Worm (Caenorhabditis elegans) whole organism, early embryonic: Measurements from ENCODE around the gene T07A9.15.

Source experiments
- B0310.2 ChIP-seq: sonication (generic microtip); optimal IDR thresholded peaks from 2 replicates; lab custom pipeline; 2016; ENCODE audit warnings: mild to moderate bottlenecking, missing genetic modification characterization, missing compliant biosample characterization
- F13C5.2 ChIP-seq: sonication (generic microtip); optimal IDR thresholded peaks from 2 replicates; lab custom pipeline; 2017; ENCODE audit warnings: mild to moderate bottlenecking, missing genetic modification characterization, inconsistent platforms, missing compliant biosample characterization
- aly-1 ChIP-seq: sonication (generic microtip); optimal IDR thresholded peaks from 2 replicates; lab custom pipeline; 2016; ENCODE audit warnings: missing genetic modification characterization, missing compliant biosample characterization
- ama-1 ChIP-seq: fragments of 150-350 bp; optimal IDR thresholded peaks from 2 replicates; lab custom pipeline; 2014
- flt-1 ChIP-seq: fragments of 200-800 bp; sonication (Bioruptor generic); IDR thresholded peaks from 2 replicates; pipeline ENCODE4 v1.3.6; 2022; ENCODE audit warnings: missing genetic modification characterization, missing compliant biosample characterization
- hmbx-1 ChIP-seq: sonication (generic microtip); optimal IDR thresholded peaks from 2 replicates; lab custom pipeline; 2016; ENCODE audit warnings: mild to moderate bottlenecking, missing genetic modification characterization, missing compliant biosample characterization
- hmg-4 ChIP-seq: fragments of 200-800 bp; sonication (Bioruptor generic); optimal IDR thresholded peaks from 2 replicates; lab custom pipeline; 2018; ENCODE audit warnings: mild to moderate bottlenecking, missing genetic modification characterization, missing compliant biosample characterization
- hnd-1 ChIP-seq: sonication (generic microtip); optimal IDR thresholded peaks from 2 replicates; lab custom pipeline; 2016; ENCODE audit warnings: missing genetic modification characterization, missing compliant biosample characterization
- scrt-1 ChIP-seq: fragments of 200-800 bp; sonication (Bioruptor generic); IDR thresholded peaks from 2 replicates; pipeline ENCODE4 v1.3.6; 2022; ENCODE audit warnings: missing genetic modification characterization, missing compliant biosample characterization
- sea-1 ChIP-seq: fragments of 200-800 bp; sonication (Bioruptor generic); conservative IDR thresholded peaks from 2 replicates; pipeline ENCODE4 v1.3.6; 2022; ENCODE audit warnings: missing genetic modification characterization, missing compliant biosample characterization
- tbx-11 ChIP-seq: fragments of 200-800 bp; sonication (Bioruptor generic); IDR thresholded peaks from 2 replicates; pipeline ENCODE4 v1.3.6; 2022; ENCODE audit warnings: missing genetic modification characterization, missing compliant biosample characterization
- tbx-37 ChIP-seq: fragments of 200-800 bp; sonication (Bioruptor generic); conservative IDR thresholded peaks from 2 replicates; pipeline ENCODE4 v1.3.6; 2022; ENCODE audit warnings: missing genetic modification reagents, missing genetic modification characterization, missing compliant biosample characterization

DNA sequence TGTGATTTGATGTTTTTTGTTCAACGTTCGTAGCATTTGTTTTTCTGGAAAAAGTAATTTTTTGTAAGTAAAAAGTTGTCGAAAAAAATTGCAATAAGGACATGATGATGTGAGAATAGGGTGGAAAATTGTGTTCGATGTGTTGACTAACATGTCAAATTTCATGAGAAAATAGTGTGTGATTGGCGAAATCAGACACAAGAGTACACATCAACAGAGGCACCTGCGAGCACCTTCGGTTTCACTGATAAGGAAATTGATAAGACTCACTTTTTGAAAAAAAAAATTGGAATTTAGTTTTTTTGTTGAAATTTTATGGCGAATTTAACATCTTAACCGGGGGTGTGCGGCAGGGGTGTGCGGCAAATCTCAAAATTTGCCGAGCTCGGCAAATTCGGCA lies 47.2 kb upstream of the T07A9.15 start, which contains the start of gene hum-8:
- TF ChIP-seq hnd-1, result no peak
- no peak for TF ChIP-seq ama-1 (lab: Kevin White, UChicago)
- TF ChIP-seq flt-1 (GFP tag; lab: Robert Waterston, UW), result no peak
- TF ChIP-seq tbx-37 (GFP tag; lab: Robert Waterston, UW), result no peak
- no peak for TF ChIP-seq F13C5.2
- no peak for TF ChIP-seq hmbx-1 (tag; lab: Kevin White, UChicago)
- TF ChIP-seq sea-1 (GFP tag; lab: Robert Waterston, UW), result no peak
- TF ChIP-seq aly-1 (tag; lab: Kevin White, UChicago), result no peak
- no peak for TF ChIP-seq scrt-1 (GFP tag; lab: Robert Waterston, UW)
- no peak for TF ChIP-seq hmg-4 (GFP tag; lab: Kevin White, UChicago)
- TF ChIP-seq B0310.2 (tag; lab: Kevin White, UChicago), result no peak
- no peak for TF ChIP-seq tbx-11 (GFP tag; lab: Robert Waterston, UW)
